Worm (Caenorhabditis elegans): ENCODE data around the gene asg-2.
"Not testable (repeated sequence)": the region's sequence is repeated elsewhere in the genome, so short reads cannot be mapped to it uniquely, and the experiment has no call there.

Gene asg-2

ce11 chrX:6881795-6882194 lies 40.7 kb downstream of the asg-2 start, which contains the start of gene F41C6.6:
F41C6.6 (minus strand) TSS chrX:6881895.
- not testable (repeated sequence) for TF ChIP-seq unc-39 (tag; optimal IDR thresholded peaks at IDR 0.05); nhr-28 (tag; optimal IDR thresholded peaks at IDR 0.05); ham-2 (GFP tag; optimal IDR thresholded peaks at IDR 0.05)

- TF ChIP-seq unc-120 (tag; optimal IDR thresholded peaks at IDR 0.05; ENCODE audit: poor library complexity, severe bottlenecking) = no peak
- TF ChIP-seq drap-1 (GFP tag; optimal IDR thresholded peaks at IDR 0.05) = no peak
- TF ChIP-seq nhr-76 (tag; optimal IDR thresholded peaks at IDR 0.05) = no peak
- no peak for TF ChIP-seq ztf-11 (tag; optimal IDR thresholded peaks at IDR 0.05)
- TF ChIP-seq pha-4 (tag; optimal IDR thresholded peaks at IDR 0.05) = no peak
- TF ChIP-seq hlh-1 (tag; optimal IDR thresholded peaks at IDR 0.05) = no peak
- TF ChIP-seq mep-1 (tag; optimal IDR thresholded peaks at IDR 0.05) = no peak
- no peak for TF ChIP-seq cnd-1 (tag; optimal IDR thresholded peaks at IDR 0.05)
- TF ChIP-seq nhr-28 (tag; optimal IDR thresholded peaks at IDR 0.05) = no peak
- TF ChIP-seq nhr-237 (tag; optimal IDR thresholded peaks at IDR 0.05) = no peak
- TF ChIP-seq blmp-1 (tag; optimal IDR thresholded peaks at IDR 0.05) = no peak
- no peak for TF ChIP-seq snpc-4 (tag; optimal IDR thresholded peaks at IDR 0.05)
- no peak for TF ChIP-seq mls-2 (tag; optimal IDR thresholded peaks at IDR 0.05)
- no peak for TF ChIP-seq M03D4.4 (tag; optimal IDR thresholded peaks at IDR 0.05)
- TF ChIP-seq unc-39 (tag; optimal IDR thresholded peaks at IDR 0.05) = no peak
- TF ChIP-seq nhr-12 (tag; optimal IDR thresholded peaks at IDR 0.05) = no peak
- no peak for TF ChIP-seq bed-3 (GFP tag; optimal IDR thresholded peaks at IDR 0.05)
- no peak for TF ChIP-seq lin-32 (GFP tag; optimal IDR thresholded peaks at IDR 0.05)
- TF ChIP-seq sem-2 (GFP tag; optimal IDR thresholded peaks at IDR 0.05) = no peak
- TF ChIP-seq ceh-43 (GFP tag; optimal IDR thresholded peaks at IDR 0.05) = no peak
These were observed 43.4 kb downstream of the asg-2 start for ce11 chrX:6884439-6884838.

ce11 chrX:6885227-6885853 lies 44.3 kb downstream of the asg-2 start, which contains the start of gene F41C6.7:
F41C6.7 (minus strand) TSS chrX:6885277.
- TF ChIP-seq drap-1 (GFP tag; optimal IDR thresholded peaks at IDR 0.05) (no peak), ceh-83 (GFP tag; optimal IDR thresholded peaks at IDR 0.05) (no peak), ztf-11 (tag; optimal IDR thresholded peaks at IDR 0.05) (no peak), ceh-39 (tag; optimal IDR thresholded peaks at IDR 0.05) (no peak), unc-62 (GFP tag; optimal IDR thresholded peaks at IDR 0.05) (no peak), lsy-2 (tag; optimal IDR thresholded peaks at IDR 0.05) (no peak)

- TF ChIP-seq nhr-2 (tag; optimal IDR thresholded peaks at IDR 0.05) (peak; percentile 71), zip-8 (tag; optimal IDR thresholded peaks at IDR 0.05) (no peak)
These were observed 47.1 kb downstream of the asg-2 start for ce11 chrX:6888208-6888607.

- no peak for TF ChIP-seq lin-13 (tag; optimal IDR thresholded peaks at IDR 0.05)
- no peak for TF ChIP-seq unc-120 (tag; optimal IDR thresholded peaks at IDR 0.05; ENCODE audit: poor library complexity, severe bottlenecking)
- no peak for TF ChIP-seq elt-3 (tag; optimal IDR thresholded peaks at IDR 0.05)
- no peak for TF ChIP-seq mls-2 (tag; optimal IDR thresholded peaks at IDR 0.05)
- no peak for TF ChIP-seq ztf-11 (tag; optimal IDR thresholded peaks at IDR 0.05)
- no peak for TF ChIP-seq nhr-28 (tag; optimal IDR thresholded peaks at IDR 0.05)
- TF ChIP-seq nhr-237 (tag; optimal IDR thresholded peaks at IDR 0.05) = no peak
- TF ChIP-seq elt-1 (tag; optimal IDR thresholded peaks at IDR 0.05; ENCODE audit: borderline replicate concordance, insufficient read depth) = no peak
- no peak for TF ChIP-seq flh-1 (GFP tag; optimal IDR thresholded peaks at IDR 0.05)
- TF ChIP-seq mab-5 (tag; optimal IDR thresholded peaks at IDR 0.05) = no peak
- TF ChIP-seq ceh-43 (GFP tag; optimal IDR thresholded peaks at IDR 0.05) = no peak
- TF ChIP-seq snpc-4 (tag; optimal IDR thresholded peaks at IDR 0.05) = no peak
- no peak for TF ChIP-seq cnd-1 (tag; optimal IDR thresholded peaks at IDR 0.05)
- TF ChIP-seq tbx-8 (GFP tag; optimal IDR thresholded peaks at IDR 0.05) = no peak
These were observed 48.3 kb downstream of the asg-2 start, which contains the start of gene unc-6 for ce11 chrX:6889374-6889773. unc-6 (plus strand) TSS chrX:6889674.
